Worm (Caenorhabditis elegans): Measurements from ENCODE around the gene F44E2.3.

DNA sequence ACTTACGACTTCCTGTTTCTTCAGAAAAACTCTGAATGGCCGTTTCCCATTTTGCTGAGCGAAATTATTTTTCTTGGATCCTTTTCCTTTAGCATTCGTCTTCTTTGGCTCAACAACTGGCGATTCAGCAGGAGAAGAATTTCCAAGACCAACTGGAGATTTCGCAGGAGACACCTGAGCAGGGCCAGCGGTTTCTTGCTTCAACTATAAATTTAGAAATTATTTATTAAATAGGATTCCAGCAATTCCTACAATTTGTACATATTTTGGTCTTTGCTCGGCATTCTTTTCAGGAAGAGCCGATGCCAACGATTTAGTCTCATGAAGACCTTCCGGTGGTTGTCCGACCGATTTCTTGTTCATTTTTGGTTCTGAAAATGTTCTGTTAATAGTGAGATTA is 20.4 kb upstream of the F44E2.3 start, which contains the start of gene F44E2.8:
- TF ChIP-seq tra-4 (tag; optimal IDR thresholded peaks at IDR 0.05) (no peak), ama-1 (optimal IDR thresholded peaks at IDR 0.05) (no peak), ceh-36 (tag; optimal IDR thresholded peaks at IDR 0.05) (no peak), aly-1 (tag; optimal IDR thresholded peaks at IDR 0.05) (no peak), pes-1 (GFP tag; IDR thresholded peaks at IDR 0.05) (no peak), tbx-37 (GFP tag; conservative IDR thresholded peaks at IDR 0.05) (no peak), ets-7 (tag; optimal IDR thresholded peaks at IDR 0.05) (no peak), B0310.2 (tag; optimal IDR thresholded peaks at IDR 0.05) (no peak), flt-1 (GFP tag; IDR thresholded peaks at IDR 0.05) (no peak), hmg-4 (GFP tag; optimal IDR thresholded peaks at IDR 0.05) (no peak)
